Worm (Caenorhabditis elegans): ENCODE results near the gene C55A6.7.
A peak's percentile ranks its signal among the peaks of the same experiment; 100 is the strongest.

The C55A6.7 gene

DNA sequence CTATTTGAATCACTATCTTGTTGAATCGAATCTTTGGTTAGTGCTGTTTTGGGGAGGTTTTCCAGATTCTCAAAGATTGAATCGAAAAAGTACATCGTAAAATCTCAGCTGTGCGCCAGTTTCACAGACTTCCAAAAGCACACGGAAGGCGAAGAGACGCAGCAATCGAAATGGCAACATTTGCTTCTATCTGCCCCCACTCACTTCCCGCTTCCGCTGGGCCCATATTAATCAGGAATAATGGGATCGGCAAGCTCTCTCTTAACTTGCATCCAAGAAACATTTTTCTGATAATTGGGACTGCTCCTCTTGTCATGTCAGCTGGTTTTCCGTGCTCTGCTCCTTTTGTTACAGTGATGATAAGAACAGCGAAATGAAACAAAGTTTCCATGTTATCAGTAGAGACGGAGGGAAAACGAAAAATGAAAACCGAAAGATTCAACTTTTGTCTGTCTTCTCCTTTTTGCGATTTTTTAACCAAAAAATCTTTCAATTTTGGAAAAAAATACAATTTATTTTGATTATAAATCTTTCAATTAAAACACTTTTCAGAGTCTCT, 15.3 kb upstream of the C55A6.7 start:
- peak; percentile 27 for TF ChIP-seq hlh-30 (tag; optimal IDR thresholded peaks at IDR 0.05; ENCODE audit: insufficient read depth)
- TF ChIP-seq F44E2.7 (GFP tag; IDR thresholded peaks at IDR 0.05): no peak
- no peak for TF ChIP-seq nhr-25 (tag; optimal IDR thresholded peaks at IDR 0.05; ENCODE audit: borderline replicate concordance, insufficient read depth)
- TF ChIP-seq zip-2 (tag; optimal IDR thresholded peaks at IDR 0.05): no peak
- TF ChIP-seq nhr-6 (tag; optimal IDR thresholded peaks at IDR 0.05): no peak
- TF ChIP-seq unc-130 (GFP tag; optimal IDR thresholded peaks at IDR 0.05): no peak
- no peak for TF ChIP-seq lin-38 (GFP tag; IDR thresholded peaks at IDR 0.05)
- no peak for TF ChIP-seq daf-19 (GFP tag; conservative IDR thresholded peaks at IDR 0.05)
- TF ChIP-seq fkh-10 (GFP tag; optimal IDR thresholded peaks at IDR 0.05): no peak
- TF ChIP-seq ceh-28 (tag; optimal IDR thresholded peaks at IDR 0.05): no peak
- TF ChIP-seq spr-3 (GFP tag; optimal IDR thresholded peaks at IDR 0.05): no peak
- no peak for TF ChIP-seq attf-4 (tag; optimal IDR thresholded peaks at IDR 0.05)
- no peak for TF ChIP-seq ctbp-1 (GFP tag; IDR thresholded peaks at IDR 0.05)
- TF ChIP-seq madf-5 (GFP tag; IDR thresholded peaks at IDR 0.05): no peak
- TF ChIP-seq F26F4.8 (GFP tag; conservative IDR thresholded peaks at IDR 0.05): no peak
- no peak for TF ChIP-seq hif-1 (tag; optimal IDR thresholded peaks at IDR 0.05)
- TF ChIP-seq daf-16 (GFP tag; optimal IDR thresholded peaks at IDR 0.05): no peak
- TF ChIP-seq daf-16 (tag; optimal IDR thresholded peaks at IDR 0.05): peak; percentile 42
- TF ChIP-seq mep-1 (tag; optimal IDR thresholded peaks at IDR 0.05): peak; percentile 12
- TF ChIP-seq nhr-102 (tag; optimal IDR thresholded peaks at IDR 0.05): no peak
- no peak for TF ChIP-seq vab-7 (GFP tag; IDR thresholded peaks at IDR 0.05)
- no peak for TF ChIP-seq snpc-1.2 (GFP tag; IDR thresholded peaks at IDR 0.05)
- no peak for TF ChIP-seq ceh-44 (GFP tag; IDR thresholded peaks at IDR 0.05)
- no peak for TF ChIP-seq aly-2 (tag; optimal IDR thresholded peaks at IDR 0.05)
- no peak for TF ChIP-seq zag-1 (tag; optimal IDR thresholded peaks at IDR 0.05)
- TF ChIP-seq ama-1 (optimal IDR thresholded peaks at IDR 0.05): peak; percentile 35
- peak in 1 of 2 experiments; percentile 3 for TF ChIP-seq lsy-2 (tag; optimal IDR thresholded peaks at IDR 0.05)
- no peak for TF ChIP-seq nhr-111 (GFP tag; optimal IDR thresholded peaks at IDR 0.05)
- TF ChIP-seq nhr-48 (tag; optimal IDR thresholded peaks at IDR 0.05): no peak
- no peak for TF ChIP-seq lin-39 (tag; optimal IDR thresholded peaks at IDR 0.05)
- no peak for TF ChIP-seq Y75B8A.6 (GFP tag; IDR thresholded peaks at IDR 0.05)
- no peak for TF ChIP-seq ceh-62 (tag; optimal IDR thresholded peaks at IDR 0.05)
- TF ChIP-seq jun-1 (tag; optimal IDR thresholded peaks at IDR 0.05): no peak
- no peak for TF ChIP-seq F37D6.2 (tag; optimal IDR thresholded peaks at IDR 0.05)
- TF ChIP-seq saeg-2 (GFP tag; IDR thresholded peaks at IDR 0.05): no peak
- TF ChIP-seq ztf-7 (tag; optimal IDR thresholded peaks at IDR 0.05): no peak
- TF ChIP-seq D1046.2 (GFP tag; IDR thresholded peaks at IDR 0.05): no peak
- no peak for TF ChIP-seq gei-8 (GFP tag; optimal IDR thresholded peaks at IDR 0.05)
- TF ChIP-seq Y105C5A.15 (GFP tag; IDR thresholded peaks at IDR 0.05): no peak
- peak in 1 of 2 experiments; percentile 15 for TF ChIP-seq mdl-1 (tag; optimal IDR thresholded peaks at IDR 0.05)
- TF ChIP-seq arid-1 (GFP tag; conservative IDR thresholded peaks at IDR 0.05): no peak
- TF ChIP-seq lim-7 (GFP tag; IDR thresholded peaks at IDR 0.05): no peak
- no peak for TF ChIP-seq mes-2 (tag; optimal IDR thresholded peaks at IDR 0.05; ENCODE audit: poor library complexity, severe bottlenecking)
- no peak for TF ChIP-seq php-3 (GFP tag; IDR thresholded peaks at IDR 0.05)
- TF ChIP-seq F49E8.2 (tag; optimal IDR thresholded peaks at IDR 0.05; ENCODE audit: borderline replicate concordance): no peak
- TF ChIP-seq ceh-32 (tag; optimal IDR thresholded peaks at IDR 0.05; ENCODE audit: poor library complexity): no peak
- peak in 1 of 2 experiments; percentile 36 for TF ChIP-seq unc-62 (GFP tag; optimal IDR thresholded peaks at IDR 0.05 in 1 of 2)
- TF ChIP-seq unc-62 (tag; optimal IDR thresholded peaks at IDR 0.05): no peak
- TF ChIP-seq T20F7.1 (GFP tag; optimal IDR thresholded peaks at IDR 0.05): no peak
- TF ChIP-seq ZK337.2 (GFP tag; IDR thresholded peaks at IDR 0.05): no peak
- TF ChIP-seq duxl-1 (tag; optimal IDR thresholded peaks at IDR 0.05; ENCODE audit: poor library complexity): no peak
